Fruit fly (Drosophila melanogaster) whole organism, embryonic: ENCODE data around the gene Notum.

Source experiments
- CG32772 ChIP-seq: fragments of 200-800 bp; sonication (Bioruptor generic); IDR thresholded peaks from 2 replicates; pipeline ENCODE4 v1.3.6; 2022; ENCODE audit warnings: missing biosample characterization, missing genetic modification characterization
- CG7556 ChIP-seq: fragments of 200-800 bp; sonication (Bioruptor generic); optimal IDR thresholded peaks from 2 replicates; lab custom pipeline; 2017; ENCODE audit warnings: missing biosample characterization, mild to moderate bottlenecking, missing genetic modification characterization
- CG9215 ChIP-seq: fragments of 200-800 bp; sonication (Bioruptor generic); IDR thresholded peaks from 2 replicates; pipeline ENCODE4 v1.3.6; 2022; ENCODE audit warnings: missing biosample characterization, missing genetic modification characterization
- CTCF ChIP-seq: fragments of 200-800 bp; sonication (Bioruptor generic); optimal IDR thresholded peaks from 2 replicates; lab custom pipeline; 2017; ENCODE audit warnings: missing biosample characterization, mild to moderate bottlenecking, missing genetic modification characterization, moderate library complexity
- Dip3 ChIP-seq: fragments of 200-800 bp; sonication (Bioruptor generic); optimal IDR thresholded peaks from 3 replicates; lab custom pipeline; 2016; ENCODE audit warnings: missing biosample characterization, missing genetic modification characterization
- Lpt ChIP-seq: fragments of >200 bp; optimal IDR thresholded peaks from 2 replicates; lab custom pipeline; 2018; ENCODE audit warnings: missing biosample characterization, missing genetic modification characterization
- gem ChIP-seq: fragments of 200-800 bp; sonication (Bioruptor generic); optimal IDR thresholded peaks from 2 replicates; lab custom pipeline; 2019; ENCODE audit warnings: missing biosample characterization, mild to moderate bottlenecking, missing genetic modification characterization, moderate library complexity
- insv ChIP-seq, 2 experiments: fragments of 200-800 bp; sonication (Bioruptor generic); optimal IDR thresholded peaks; 3 replicates each; lab custom pipeline; 2016 to 2018; ENCODE audit warnings: missing biosample characterization in 2 of 2, missing genetic modification characterization in 2 of 2
- sqz ChIP-seq: fragments of 200-800 bp; sonication (Bioruptor generic); optimal IDR thresholded peaks from 3 replicates; lab custom pipeline; 2018; ENCODE audit warnings: missing biosample characterization, mild to moderate bottlenecking, missing genetic modification characterization
- tna ChIP-seq: fragments of 200-800 bp; sonication (Bioruptor generic); IDR thresholded peaks from 2 replicates; pipeline ENCODE4 v1.3.6; 2022; ENCODE audit warnings: missing biosample characterization, missing genetic modification characterization; ENCODE audit not compliant: partially characterized antibody

dm6 chr3L:16082251-16082650 lies 59.0 kb downstream of the Notum start, which contains the start of gene CG33258:
- TF ChIP-seq sqz (GFP tag; lab: Kevin White, UChicago): no peak
- TF ChIP-seq Lpt (GFP tag; lab: Kevin White, UChicago): no peak
- TF ChIP-seq insv (GFP tag; optimal IDR thresholded peaks at IDR 0.05; lab: Kevin White, UChicago): no peak
- TF ChIP-seq CG9215: no peak
- no peak for TF ChIP-seq CG7556 (GFP tag; lab: Kevin White, UChicago)
- TF ChIP-seq gem (tag; lab: Kevin White, UChicago): no peak
- TF ChIP-seq tna (GFP tag; lab: Robert Waterston, UW): no peak
- no peak for TF ChIP-seq Dip3 (GFP tag; lab: Kevin White, UChicago)
- TF ChIP-seq CG32772 (GFP tag; lab: Robert Waterston, UW): no peak
- TF ChIP-seq CTCF (GFP tag; lab: Kevin White, UChicago): no peak
